Fruit fly (Drosophila melanogaster) whole organism, embryonic: Measurements from ENCODE around the gene CG31637.

Experiments used
- Abd-B ChIP-seq: fragments of 200-800 bp; sonication (Bioruptor generic); optimal IDR thresholded peaks from 2 replicates; lab custom pipeline; 2018; ENCODE audit warnings: missing biosample characterization, mild to moderate bottlenecking, missing genetic modification characterization, moderate library complexity
- Asciz ChIP-seq: fragments of 200-800 bp; sonication (Bioruptor generic); optimal IDR thresholded peaks from 2 replicates; lab custom pipeline; 2017; ENCODE audit warnings: missing biosample characterization, mild to moderate bottlenecking, missing genetic modification characterization, missing genetic modification reagents
- B-H2 ChIP-seq: fragments of 200-800 bp; sonication (Bioruptor generic); optimal IDR thresholded peaks from 2 replicates; lab custom pipeline; 2018; ENCODE audit warnings: missing biosample characterization, mild to moderate bottlenecking, missing genetic modification characterization
- CG10274 ChIP-seq: fragments of 200-800 bp; sonication (Bioruptor generic); optimal IDR thresholded peaks from 3 replicates; lab custom pipeline; 2017; ENCODE audit warnings: missing biosample characterization, mild to moderate bottlenecking, missing genetic modification characterization
- CG11504 ChIP-seq: fragments of 200-800 bp; sonication (Bioruptor generic); optimal IDR thresholded peaks from 3 replicates; lab custom pipeline; 2019; ENCODE audit warnings: missing biosample characterization, mild to moderate bottlenecking, missing genetic modification characterization, moderate library complexity
- CG11560 ChIP-seq: fragments of 200-800 bp; sonication (Bioruptor generic); IDR thresholded peaks from 3 replicates; pipeline ENCODE4 v1.3.6; 2022; ENCODE audit warnings: missing biosample characterization, missing genetic modification characterization
- CG12942 ChIP-seq: fragments of 200-800 bp; sonication (Bioruptor generic); optimal IDR thresholded peaks from 3 replicates; lab custom pipeline; 2016; ENCODE audit warnings: missing biosample characterization, missing genetic modification characterization
- CG13296 ChIP-seq: fragments of 200-800 bp; sonication (Bioruptor generic); optimal IDR thresholded peaks from 3 replicates; lab custom pipeline; 2018; ENCODE audit warnings: missing biosample characterization, mild to moderate bottlenecking, missing genetic modification characterization
- CG1529 ChIP-seq: fragments of 200-800 bp; sonication (Bioruptor generic); optimal IDR thresholded peaks from 3 replicates; lab custom pipeline; 2018; ENCODE audit warnings: missing biosample characterization, missing genetic modification characterization
- CG15514 ChIP-seq: fragments of 200-800 bp; sonication (Bioruptor generic); optimal IDR thresholded peaks from 3 replicates; lab custom pipeline; 2017; ENCODE audit warnings: missing biosample characterization, missing genetic modification characterization, mild to moderate bottlenecking, moderate library complexity, missing genetic modification reagents
- CG17361 ChIP-seq: fragments of 200-800 bp; sonication (Bioruptor generic); IDR thresholded peaks from 3 replicates; pipeline ENCODE4 v1.3.6; 2022; ENCODE audit warnings: missing biosample characterization, missing genetic modification characterization
- CG17802 ChIP-seq: fragments of 200-800 bp; sonication (Bioruptor generic); optimal IDR thresholded peaks from 2 replicates; lab custom pipeline; 2018; ENCODE audit warnings: missing biosample characterization, mild to moderate bottlenecking, missing genetic modification characterization, moderate library complexity
- CG18262 ChIP-seq: fragments of 200-800 bp; optimal IDR thresholded peaks from 3 replicates; lab custom pipeline; 2019; ENCODE audit warnings: missing biosample characterization, mild to moderate bottlenecking, missing genetic modification characterization, moderate library complexity
- CG18476 ChIP-seq: fragments of 200-800 bp; sonication (Bioruptor generic); optimal IDR thresholded peaks from 2 replicates; lab custom pipeline; 2016; ENCODE audit warnings: missing biosample characterization, mild to moderate bottlenecking, missing genetic modification characterization
- CG2116 ChIP-seq: fragments of 200-800 bp; sonication (Bioruptor generic); optimal IDR thresholded peaks from 3 replicates; lab custom pipeline; 2018; ENCODE audit warnings: missing biosample characterization, mild to moderate bottlenecking, missing genetic modification characterization
- CG31441 ChIP-seq: fragments of 200-800 bp; sonication (Bioruptor generic); IDR thresholded peaks from 2 replicates; pipeline ENCODE4 v1.3.6; 2022; ENCODE audit warnings: missing biosample characterization, missing genetic modification characterization
- CG3163 ChIP-seq: fragments of 200-800 bp; sonication (Bioruptor generic); optimal IDR thresholded peaks from 3 replicates; lab custom pipeline; 2016; ENCODE audit warnings: missing biosample characterization, missing genetic modification characterization
- CG33557 ChIP-seq: fragments of 200-800 bp; sonication (Bioruptor generic); optimal IDR thresholded peaks from 2 replicates; lab custom pipeline; 2019; ENCODE audit warnings: missing biosample characterization, mild to moderate bottlenecking, missing genetic modification characterization, moderate library complexity
- CG4404 ChIP-seq: fragments of 200-800 bp; sonication (Bioruptor generic); IDR thresholded peaks from 2 replicates; pipeline ENCODE4 v1.3.6; 2022; ENCODE audit warnings: missing biosample characterization, missing genetic modification characterization
- CG4424 ChIP-seq: fragments of 200-800 bp; sonication (Bioruptor generic); optimal IDR thresholded peaks from 3 replicates; lab custom pipeline; 2016; ENCODE audit warnings: missing biosample characterization, missing genetic modification characterization
- CG4617 ChIP-seq: fragments of 200-800 bp; sonication (Bioruptor generic); optimal IDR thresholded peaks from 3 replicates; lab custom pipeline; 2016; ENCODE audit warnings: missing biosample characterization, missing genetic modification characterization, borderline replicate concordance
- CG8281 ChIP-seq: fragments of 200-800 bp; sonication (Bioruptor generic); optimal IDR thresholded peaks from 2 replicates; lab custom pipeline; 2018; ENCODE audit warnings: missing biosample characterization, mild to moderate bottlenecking, missing genetic modification characterization, moderate library complexity
- Chrac-16 ChIP-seq: fragments of 200-800 bp; sonication (Bioruptor generic); optimal IDR thresholded peaks from 3 replicates; lab custom pipeline; 2016; ENCODE audit warnings: missing biosample characterization, missing genetic modification characterization
- CrebB ChIP-seq: fragments of 200-800 bp; sonication (Bioruptor generic); optimal IDR thresholded peaks from 3 replicates; lab custom pipeline; 2018; ENCODE audit warnings: missing biosample characterization, mild to moderate bottlenecking, missing genetic modification characterization
- D19A ChIP-seq: fragments of 200-800 bp; optimal IDR thresholded peaks from 3 replicates; lab custom pipeline; 2019; ENCODE audit warnings: missing biosample characterization, mild to moderate bottlenecking, missing genetic modification characterization, moderate library complexity
- Fer2 ChIP-seq: fragments of 200-800 bp; sonication (Bioruptor generic); optimal IDR thresholded peaks from 2 replicates; lab custom pipeline; 2018; ENCODE audit warnings: missing biosample characterization, mild to moderate bottlenecking, missing genetic modification characterization, moderate library complexity
- Hey ChIP-seq: fragments of 200-800 bp; sonication (Bioruptor generic); optimal IDR thresholded peaks from 3 replicates; lab custom pipeline; 2018; ENCODE audit warnings: missing biosample characterization, mild to moderate bottlenecking, missing genetic modification characterization
- Meics ChIP-seq: fragments of 200-800 bp; sonication (Bioruptor generic); optimal IDR thresholded peaks from 2 replicates; lab custom pipeline; 2017; ENCODE audit warnings: missing biosample characterization, mild to moderate bottlenecking, missing genetic modification characterization
- Neu2 ChIP-seq: fragments of 200-800 bp; sonication (Bioruptor generic); optimal IDR thresholded peaks from 3 replicates; lab custom pipeline; 2016; ENCODE audit warnings: missing biosample characterization, missing genetic modification characterization, borderline replicate concordance
- abd-A ChIP-seq: fragments of 200-800 bp; sonication (Bioruptor generic); optimal IDR thresholded peaks from 3 replicates; lab custom pipeline; 2019; ENCODE audit warnings: missing biosample characterization, mild to moderate bottlenecking, missing genetic modification characterization, moderate library complexity
- ase ChIP-seq: fragments of 200-800 bp; sonication (Bioruptor generic); IDR thresholded peaks from 3 replicates; pipeline ENCODE4 v1.3.6; 2022; ENCODE audit warnings: missing biosample characterization, missing genetic modification characterization
- bcd ChIP-seq: fragments of 200-800 bp; sonication (Bioruptor generic); optimal IDR thresholded peaks from 2 replicates; lab custom pipeline; 2017; ENCODE audit warnings: missing biosample characterization, mild to moderate bottlenecking, missing genetic modification characterization
- caup ChIP-seq: fragments of 200-800 bp; sonication (Bioruptor generic); optimal IDR thresholded peaks from 3 replicates; lab custom pipeline; 2017; ENCODE audit warnings: missing biosample characterization, mild to moderate bottlenecking, missing genetic modification characterization, moderate library complexity; ENCODE audit not compliant: severe bottlenecking
- chn ChIP-seq: fragments of 200-800 bp; sonication (Bioruptor generic); optimal IDR thresholded peaks from 2 replicates; lab custom pipeline; 2016; ENCODE audit warnings: missing biosample characterization, missing genetic modification characterization
- dpn ChIP-seq, 2 experiments: fragments of 200-800 bp; sonication (Bioruptor generic); optimal IDR thresholded peaks; 3 replicates each; lab custom pipeline; 2016; ENCODE audit warnings: missing biosample characterization in 2 of 2, missing genetic modification characterization in 2 of 2
- fd3F ChIP-seq: fragments of 200-800 bp; sonication (Bioruptor generic); optimal IDR thresholded peaks from 2 replicates; lab custom pipeline; 2018; ENCODE audit warnings: missing biosample characterization, mild to moderate bottlenecking, missing genetic modification characterization, moderate library complexity
- gem ChIP-seq: fragments of 200-800 bp; sonication (Bioruptor generic); optimal IDR thresholded peaks from 2 replicates; lab custom pipeline; 2019; ENCODE audit warnings: missing biosample characterization, mild to moderate bottlenecking, missing genetic modification characterization, moderate library complexity
- hkb ChIP-seq, 2 experiments: fragments of 200-800 bp in 1 of 2; fragments of >200 bp in 1 of 2; sonication (Bioruptor generic) in 1 of 2; IDR thresholded peaks in 1 of 2; optimal IDR thresholded peaks in 1 of 2; 2 replicates each; pipeline versions ENCODE4 v1.3.6 to Lab custom; 2017 to 2022; ENCODE audit warnings: missing biosample characterization in 1 of 2, missing genetic modification characterization in 1 of 2
- kah ChIP-seq: fragments of 200-800 bp; sonication (Bioruptor generic); optimal IDR thresholded peaks from 2 replicates; lab custom pipeline; 2018; ENCODE audit warnings: missing biosample characterization, mild to moderate bottlenecking, missing genetic modification characterization
- nerfin-1 ChIP-seq: fragments of 200-800 bp; sonication (Bioruptor generic); optimal IDR thresholded peaks from 3 replicates; lab custom pipeline; 2019; ENCODE audit warnings: missing biosample characterization, mild to moderate bottlenecking, missing genetic modification characterization, moderate library complexity
- org-1 ChIP-seq: fragments of 200-800 bp; sonication (Bioruptor generic); optimal IDR thresholded peaks from 2 replicates; lab custom pipeline; 2017; ENCODE audit warnings: missing biosample characterization, missing genetic modification characterization
- pfk ChIP-seq: fragments of 200-800 bp; sonication (Bioruptor generic); optimal IDR thresholded peaks from 2 replicates; lab custom pipeline; 2018; ENCODE audit warnings: missing biosample characterization, mild to moderate bottlenecking, missing genetic modification characterization, moderate library complexity
- sens ChIP-seq: fragments of 200-800 bp; sonication (Bioruptor generic); peaks from one replicate; lab custom pipeline; 2016; ENCODE audit warnings: missing biosample characterization, missing genetic modification characterization
- seq ChIP-seq: fragments of 200-800 bp; sonication (Bioruptor generic); IDR thresholded peaks from 2 replicates; pipeline ENCODE4 v1.3.6; 2022; ENCODE audit warnings: missing biosample characterization, missing genetic modification characterization
- sisA ChIP-seq: fragments of 200-800 bp; sonication (Bioruptor generic); IDR thresholded peaks from 2 replicates; pipeline ENCODE4 v1.3.6; 2022; ENCODE audit warnings: missing biosample characterization, missing genetic modification characterization
- slou ChIP-seq: fragments of 200-800 bp; sonication (Bioruptor generic); optimal IDR thresholded peaks from 3 replicates; lab custom pipeline; 2016; ENCODE audit warnings: missing biosample characterization, missing genetic modification characterization
- toy ChIP-seq: fragments of 200-800 bp; sonication (Bioruptor generic); IDR thresholded peaks from 2 replicates; pipeline ENCODE4 v1.3.6; 2022; ENCODE audit warnings: missing biosample characterization, missing genetic modification characterization
- usp ChIP-seq: fragments of >200 bp; optimal IDR thresholded peaks from 2 replicates; lab custom pipeline; 2017; ENCODE audit warnings: missing biosample characterization, missing genetic modification characterization
- wek ChIP-seq: fragments of 200-800 bp; sonication (Bioruptor generic); optimal IDR thresholded peaks from 3 replicates; lab custom pipeline; 2018; ENCODE audit warnings: missing biosample characterization, mild to moderate bottlenecking, missing genetic modification characterization, moderate library complexity

Gene CG31637

DNA sequence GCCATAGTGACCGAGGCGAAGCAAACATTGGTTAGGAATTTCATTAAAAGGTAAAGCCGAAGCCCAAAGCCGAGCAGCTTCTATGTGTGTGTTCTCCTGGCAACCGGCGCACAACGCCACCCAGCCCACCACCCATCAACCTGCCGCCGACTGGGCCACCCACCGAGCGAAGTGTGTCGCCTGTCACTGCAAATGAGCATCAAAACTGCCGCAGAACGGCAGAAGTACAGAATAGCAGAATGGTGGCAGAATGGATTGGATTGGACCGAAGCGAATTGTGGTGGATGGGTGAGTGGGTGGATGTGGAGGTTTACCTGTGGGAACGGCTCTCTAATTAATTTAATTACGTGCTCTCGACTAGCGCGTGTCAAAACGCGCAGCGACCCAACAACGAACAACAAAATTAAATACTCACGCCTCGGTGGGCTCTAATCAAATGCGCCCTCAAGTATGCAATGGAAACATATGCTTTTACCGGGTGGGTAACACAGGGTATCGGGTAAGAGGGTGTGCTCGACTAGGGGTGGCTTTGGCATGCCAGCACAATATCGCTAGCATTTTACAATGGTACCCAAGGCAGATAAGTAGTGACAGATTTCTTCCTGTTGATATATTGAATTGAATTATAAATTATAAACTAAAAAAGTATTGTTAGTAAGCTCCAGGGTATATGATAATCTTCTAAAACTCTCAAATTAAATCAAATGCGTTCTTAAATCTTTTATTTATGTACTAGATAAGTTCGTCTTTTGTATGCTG is 41.4 kb downstream of the CG31637 start (continued):
- no peak for TF ChIP-seq CG11504
- no peak for TF ChIP-seq gem (tag; lab: Kevin White, UChicago)
- no peak for TF ChIP-seq bcd (GFP tag; lab: Kevin White, UChicago)
- TF ChIP-seq CG12942 (GFP tag; lab: Kevin White, UChicago) = no peak
- TF ChIP-seq abd-A (tag; lab: Kevin White, UChicago) = no peak
- no peak for TF ChIP-seq Neu2 (GFP tag; lab: Kevin White, UChicago)
- TF ChIP-seq toy (GFP tag; lab: Robert Waterston, UW) = no peak
- TF ChIP-seq ase = no peak
- no peak for TF ChIP-seq CG2116 (GFP tag; lab: Kevin White, UChicago)
- no peak for TF ChIP-seq pfk
- TF ChIP-seq CG13296 (GFP tag; lab: Kevin White, UChicago) = no peak
- no peak for TF ChIP-seq CG11560 (tag; lab: Robert Waterston, UW)
- no peak for TF ChIP-seq CG10274 (GFP tag; lab: Kevin White, UChicago)
- no peak for TF ChIP-seq D19A
- no peak for TF ChIP-seq sisA (GFP tag; lab: Robert Waterston, UW)
- TF ChIP-seq wek (GFP tag; lab: Kevin White, UChicago) = no peak
- TF ChIP-seq Abd-B (GFP tag; lab: Kevin White, UChicago) = no peak
- TF ChIP-seq chn (GFP tag; lab: Kevin White, UChicago) = no peak
- no peak for TF ChIP-seq CG15514
- peak; percentile 43 for TF ChIP-seq Chrac-16 (GFP tag; lab: Kevin White, UChicago)
- TF ChIP-seq CG4424 (GFP tag; lab: Kevin White, UChicago) = no peak
- no peak for TF ChIP-seq CG4404 (GFP tag; lab: Robert Waterston, UW)
- TF ChIP-seq CG33557 = peak; percentile 26
- peak; percentile 23 for TF ChIP-seq CG1529
- no peak for TF ChIP-seq kah (GFP tag; lab: Kevin White, UChicago)
- peak; percentile 38 for TF ChIP-seq sens (GFP tag; lab: Kevin White, UChicago)
- peak; percentile 89 for TF ChIP-seq Hey (tag; lab: Kevin White, UChicago)
- no peak for TF ChIP-seq CG4617 (GFP tag; lab: Kevin White, UChicago)
- TF ChIP-seq CG17361 = peak; percentile 29; the same call in 1 of the 3 replicates
- no peak for TF ChIP-seq CG31441 (GFP tag; lab: Robert Waterston, UW)
- no peak for TF ChIP-seq org-1 (GFP tag; lab: Kevin White, UChicago)
- TF ChIP-seq CrebB = no peak
- TF ChIP-seq caup (GFP tag; lab: Kevin White, UChicago) = no peak
- TF ChIP-seq Fer2 (tag; lab: Kevin White, UChicago) = no peak
- TF ChIP-seq Asciz (GFP tag; lab: Kevin White, UChicago) = no peak
- TF ChIP-seq B-H2 (GFP tag; lab: Kevin White, UChicago) = no peak
- no peak for TF ChIP-seq nerfin-1 (tag; lab: Kevin White, UChicago)
- no peak for TF ChIP-seq fd3F (GFP tag; lab: Kevin White, UChicago)
- no peak for TF ChIP-seq CG18476
- TF ChIP-seq CG18262 (tag; lab: Kevin White, UChicago) = peak; percentile 36
- TF ChIP-seq CG8281 (tag; lab: Kevin White, UChicago) = no peak
- TF ChIP-seq CG3163 = no peak
- no peak for TF ChIP-seq CG17802
- TF ChIP-seq usp (GFP tag; lab: Kevin White, UChicago) = no peak
- TF ChIP-seq Meics = no peak
- TF ChIP-seq dpn (GFP tag; optimal IDR thresholded peaks at IDR 0.05; lab: Kevin White, UChicago) = no peak
- no peak for TF ChIP-seq seq (GFP tag; lab: Robert Waterston, UW)
- no peak for TF ChIP-seq slou (GFP tag; lab: Kevin White, UChicago)
- no peak for TF ChIP-seq hkb (optimal IDR thresholded peaks at IDR 0.05; lab: Kevin White, UChicago)
- no peak for TF ChIP-seq hkb (GFP tag; IDR thresholded peaks at IDR 0.05; lab: Robert Waterston, UW)
